Fruit fly (Drosophila melanogaster): ENCODE results near the gene CG9915.

CG9915 gene

DNA sequence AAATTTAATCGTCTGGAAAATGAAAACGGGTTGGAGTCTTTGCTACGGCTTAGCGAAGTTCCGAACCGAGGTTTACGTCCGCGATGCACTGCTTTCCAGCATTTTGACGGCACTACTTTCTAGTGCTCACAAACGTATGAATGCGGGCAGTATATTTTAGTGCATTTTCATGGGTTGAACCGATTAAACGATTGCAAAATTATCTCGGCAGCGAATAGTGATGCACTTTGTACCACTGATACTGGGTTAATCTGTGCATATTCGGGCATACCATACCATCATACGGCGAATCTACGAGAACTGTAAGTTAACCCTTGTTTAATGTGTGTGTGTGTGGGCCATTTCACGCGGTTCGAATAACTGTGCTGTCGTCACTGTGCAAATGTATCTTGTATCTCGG lies 42.1 kb downstream of the CG9915 start, which contains the start of gene Mfe2 (continued):
- TF ChIP-seq CG6813 (GFP tag; optimal IDR thresholded peaks at IDR 0.05) (peak; percentile 7), Dad (GFP tag; optimal IDR thresholded peaks at IDR 0.05) (peak; percentile 51), CG14860 (GFP tag; IDR thresholded peaks at IDR 0.05; ENCODE audit: partially characterized antibody) (no peak), CG11504 (tag; optimal IDR thresholded peaks at IDR 0.05) (no peak), CG3281 (GFP tag; optimal IDR thresholded peaks at IDR 0.05) (no peak), CG11560 (tag; IDR thresholded peaks at IDR 0.05) (peak; percentile 70; the same call in 2 of the 3 replicates), CG4404 (GFP tag; IDR thresholded peaks at IDR 0.05) (no peak), klu (GFP tag; IDR thresholded peaks at IDR 0.05) (no peak), CG15011 (GFP tag; optimal IDR thresholded peaks at IDR 0.05) (no peak), pfk (GFP tag; optimal IDR thresholded peaks at IDR 0.05) (no peak), CG7928 (GFP tag; optimal IDR thresholded peaks at IDR 0.05) (peak; percentile 44), Hr51 (GFP tag; optimal IDR thresholded peaks at IDR 0.05) (peak in 1 of 2 experiments; percentile 41), Ssrp (tag; optimal IDR thresholded peaks at IDR 0.05) (no peak), Nf-YC (tag; optimal IDR thresholded peaks at IDR 0.05) (peak; percentile 24), CG34376 (GFP tag; optimal IDR thresholded peaks at IDR 0.05) (peak; percentile 57), CG6791 (GFP tag; IDR thresholded peaks at IDR 0.05; ENCODE audit: partially characterized antibody) (peak; percentile 51; the same call in 2 of the 3 replicates), sim (GFP tag; IDR thresholded peaks at IDR 0.05) (no peak), Oaz (GFP tag; IDR thresholded peaks at IDR 0.05) (no peak), CG2120 (GFP tag; optimal IDR thresholded peaks at IDR 0.05) (peak; percentile 81), CG18764 (GFP tag; optimal IDR thresholded peaks at IDR 0.05) (peak; percentile 34), sima (GFP tag; optimal IDR thresholded peaks at IDR 0.05) (no peak), YL-1 (GFP tag; optimal IDR thresholded peaks at IDR 0.05) (peak; percentile 77), eyg (GFP tag; optimal IDR thresholded peaks at IDR 0.05) (no peak), ac (GFP tag; optimal IDR thresholded peaks at IDR 0.05) (no peak), ken (GFP tag; IDR thresholded peaks at IDR 0.05) (peak; percentile 72), disco-r (GFP tag; optimal IDR thresholded peaks at IDR 0.05) (peak; percentile 2), CG1602 (GFP tag; optimal IDR thresholded peaks at IDR 0.05) (peak; percentile 26), CG12104 (GFP tag; optimal IDR thresholded peaks at IDR 0.05) (no peak), PHDP (tag; optimal IDR thresholded peaks at IDR 0.05) (no peak), run (tag; optimal IDR thresholded peaks at IDR 0.05) (no peak), emc (GFP tag; optimal IDR thresholded peaks at IDR 0.05) (peak; percentile 1), CG12219 (GFP tag; optimal IDR thresholded peaks at IDR 0.05) (no peak), Doc3 (GFP tag; IDR thresholded peaks at IDR 0.05; ENCODE audit: partially characterized antibody) (no peak), bcd (GFP tag; optimal IDR thresholded peaks at IDR 0.05) (peak; percentile 58), CG2202 (tag; optimal IDR thresholded peaks at IDR 0.05) (no peak), CG12659 (GFP tag; optimal IDR thresholded peaks at IDR 0.05) (peak; percentile 82), CG10654 (GFP tag; optimal IDR thresholded peaks at IDR 0.05) (peak; percentile 29), cas (GFP tag; IDR thresholded peaks at IDR 0.05) (no peak), Six4 (GFP tag; optimal IDR thresholded peaks at IDR 0.05) (peak; percentile 24), gfzf (GFP tag; optimal IDR thresholded peaks at IDR 0.05) (peak; percentile 93), yki (optimal IDR thresholded peaks at IDR 0.05) (no peak), CG12071 (GFP tag; optimal IDR thresholded peaks at IDR 0.05) (no peak), D (optimal IDR thresholded peaks at IDR 0.05) (no peak), D (GFP tag; optimal IDR thresholded peaks at IDR 0.05) (no peak), CG2129 (GFP tag; IDR thresholded peaks at IDR 0.05; ENCODE audit: partially characterized antibody) (no peak), tio (GFP tag; optimal IDR thresholded peaks at IDR 0.05) (no peak), Vsx1 (GFP tag; optimal IDR thresholded peaks at IDR 0.05) (no peak), tup (GFP tag; optimal IDR thresholded peaks at IDR 0.05) (no peak), eve (GFP tag; optimal IDR thresholded peaks at IDR 0.05) (no peak), CG17186 (GFP tag; optimal IDR thresholded peaks at IDR 0.05) (peak; percentile 64), Sry-β (GFP tag; optimal IDR thresholded peaks at IDR 0.05) (no peak)

Measured in whole organism, embryonic.